Worm (Caenorhabditis elegans) whole organism, young adult: ENCODE measurements around the gene egl-10.

Source experiments
- B0336.3 ChIP-seq: fragments of 200-800 bp; sonication (Bioruptor generic); IDR thresholded peaks from 2 replicates; pipeline ENCODE4 v1.3.6; 2022; ENCODE audit warnings: missing genetic modification characterization, missing compliant biosample characterization
- F37B4.10 ChIP-seq: fragments of 200-800 bp; sonication (Bioruptor generic); IDR thresholded peaks from 2 replicates; pipeline ENCODE4 v1.3.6; 2022; ENCODE audit warnings: missing genetic modification characterization, missing compliant biosample characterization
- K12H6.12 ChIP-seq: fragments of 200-800 bp; sonication (Bioruptor generic); optimal IDR thresholded peaks from 2 replicates; lab custom pipeline; 2018; ENCODE audit warnings: mild to moderate bottlenecking, missing genetic modification characterization, missing compliant biosample characterization
- Y53G8AR.9 ChIP-seq: fragments of 200-800 bp; sonication (Bioruptor generic); conservative IDR thresholded peaks from 2 replicates; pipeline ENCODE4 v1.3.6; 2022; ENCODE audit warnings: missing genetic modification reagents, missing genetic modification characterization, missing compliant biosample characterization
- Y67H2A.10 ChIP-seq: fragments of 200-800 bp; sonication (Bioruptor generic); conservative IDR thresholded peaks from 2 replicates; pipeline ENCODE4 v1.3.6; 2022; ENCODE audit warnings: missing genetic modification reagents, missing genetic modification characterization, missing compliant biosample characterization
- aptf-2 ChIP-seq: fragments of 200-800 bp; sonication (Bioruptor generic); conservative IDR thresholded peaks from 2 replicates; pipeline ENCODE4 v1.3.6; 2022; ENCODE audit warnings: missing genetic modification reagents, missing genetic modification characterization, missing compliant biosample characterization
- atf-7 ChIP-seq: sonication (generic microtip); optimal IDR thresholded peaks from 2 replicates; lab custom pipeline; 2017; ENCODE audit warnings: mild to moderate bottlenecking, missing genetic modification characterization, missing compliant biosample characterization
- attf-5 ChIP-seq: fragments of 200-800 bp; sonication (Bioruptor generic); optimal IDR thresholded peaks from 2 replicates; lab custom pipeline; 2018; ENCODE audit warnings: mild to moderate bottlenecking, missing genetic modification characterization, missing compliant biosample characterization
- attf-6 ChIP-seq: fragments of 200-800 bp; sonication (Bioruptor generic); IDR thresholded peaks from 2 replicates; pipeline ENCODE4 v1.3.6; 2022; ENCODE audit warnings: missing genetic modification reagents, missing genetic modification characterization, missing compliant biosample characterization
- bed-1 ChIP-seq: fragments of 200-800 bp; sonication (Bioruptor generic); IDR thresholded peaks from 2 replicates; pipeline ENCODE4 v1.3.6; 2022; ENCODE audit warnings: missing genetic modification reagents, missing genetic modification characterization, missing compliant biosample characterization
- bed-2 ChIP-seq: fragments of 200-800 bp; sonication (Bioruptor generic); IDR thresholded peaks from 2 replicates; pipeline ENCODE4 v1.3.6; 2022; ENCODE audit warnings: missing genetic modification reagents, missing genetic modification characterization, missing compliant biosample characterization
- cebp-1 ChIP-seq, 2 experiments: fragments of 200-800 bp in 1 of 2; sonication (Bioruptor generic) in 1 of 2; sonication (generic microtip) in 1 of 2; IDR thresholded peaks in 1 of 2; optimal IDR thresholded peaks in 1 of 2; 2 replicates each; pipeline versions ENCODE4 v1.3.6 to Lab custom; 2017 to 2022; ENCODE audit warnings: missing compliant biosample characterization in 2 of 2, missing genetic modification characterization in 2 of 2, mild to moderate bottlenecking in 1 of 2, missing genetic modification reagents in 1 of 2, moderate library complexity in 1 of 2
- cebp-2 ChIP-seq: fragments of 200-800 bp; sonication (Bioruptor generic); IDR thresholded peaks from 2 replicates; pipeline ENCODE4 v1.3.6; 2022; ENCODE audit warnings: missing genetic modification characterization, missing compliant biosample characterization
- ceh-100 ChIP-seq: fragments of 200-800 bp; sonication (Bioruptor generic); IDR thresholded peaks from 2 replicates; pipeline ENCODE4 v1.3.6; 2022; ENCODE audit warnings: missing genetic modification reagents, missing genetic modification characterization, missing compliant biosample characterization
- dpff-1 ChIP-seq: sonication (generic microtip); optimal IDR thresholded peaks from 2 replicates; lab custom pipeline; 2017; ENCODE audit warnings: mild to moderate bottlenecking, missing genetic modification characterization, missing compliant biosample characterization
- egl-18 ChIP-seq: fragments of 200-800 bp; sonication (Bioruptor generic); IDR thresholded peaks from 2 replicates; pipeline ENCODE4 v1.3.6; 2022; ENCODE audit warnings: missing genetic modification reagents, missing genetic modification characterization, missing compliant biosample characterization
- ekl-4 ChIP-seq: fragments of 200-800 bp; sonication (Bioruptor generic); IDR thresholded peaks from 2 replicates; pipeline ENCODE4 v1.3.6; 2022; ENCODE audit warnings: missing genetic modification reagents, missing genetic modification characterization, missing compliant biosample characterization
- hlh-26 ChIP-seq: fragments of 200-800 bp; sonication (Bioruptor generic); conservative IDR thresholded peaks from 2 replicates; pipeline ENCODE4 v1.3.6; 2022; ENCODE audit warnings: missing genetic modification reagents, missing genetic modification characterization, missing compliant biosample characterization
- hmg-1.2 ChIP-seq: fragments of 200-800 bp; sonication (Bioruptor generic); IDR thresholded peaks from 2 replicates; pipeline ENCODE4 v1.3.6; 2022; ENCODE audit warnings: missing genetic modification reagents, missing genetic modification characterization, missing compliant biosample characterization
- let-526 ChIP-seq: fragments of 200-800 bp; sonication (Bioruptor generic); IDR thresholded peaks from 2 replicates; pipeline ENCODE4 v1.3.6; 2022; ENCODE audit warnings: missing genetic modification reagents, missing genetic modification characterization, missing compliant biosample characterization
- lin-35 ChIP-seq, 3 experiments: fragments of 150-350 bp in 2 of 3; sonication (generic microtip) in 1 of 3; optimal IDR thresholded peaks; 2 replicates each; lab custom pipeline; 2014 to 2018; ENCODE audit warnings: missing biosample characterization in 3 of 3, missing genetic modification characterization in 3 of 3, missing genetic modification reagents in 3 of 3
- lin-54 ChIP-seq: fragments of 200-800 bp; sonication (Bioruptor generic); optimal IDR thresholded peaks from 2 replicates; lab custom pipeline; 2018; ENCODE audit warnings: mild to moderate bottlenecking, missing genetic modification characterization, missing compliant biosample characterization
- lsl-1 ChIP-seq: fragments of 200-800 bp; sonication (Bioruptor generic); optimal IDR thresholded peaks from 2 replicates; lab custom pipeline; 2018; ENCODE audit warnings: mild to moderate bottlenecking, missing genetic modification characterization, moderate library complexity, missing compliant biosample characterization
- madf-3 ChIP-seq: fragments of 200-800 bp; sonication (Bioruptor generic); IDR thresholded peaks from 2 replicates; pipeline ENCODE4 v1.3.6; 2022; ENCODE audit warnings: missing genetic modification reagents, missing genetic modification characterization, missing compliant biosample characterization
- madf-6 ChIP-seq: fragments of 200-800 bp; sonication (Bioruptor generic); IDR thresholded peaks from 2 replicates; pipeline ENCODE4 v1.3.6; 2022; ENCODE audit warnings: missing genetic modification reagents, missing genetic modification characterization, missing compliant biosample characterization
- mcd-1 ChIP-seq: fragments of 200-800 bp; sonication (Bioruptor generic); IDR thresholded peaks from 2 replicates; pipeline ENCODE4 v1.3.6; 2022; ENCODE audit warnings: missing genetic modification reagents, missing genetic modification characterization, missing compliant biosample characterization
- mel-28 ChIP-seq: sonication (generic microtip); optimal IDR thresholded peaks from 2 replicates; lab custom pipeline; 2016; ENCODE audit warnings: borderline replicate concordance, mild to moderate bottlenecking, missing genetic modification characterization, missing compliant biosample characterization
- mxl-1 ChIP-seq: sonication (generic microtip); optimal IDR thresholded peaks from 2 replicates; lab custom pipeline; 2016; ENCODE audit warnings: missing genetic modification characterization, missing compliant biosample characterization
- nfyb-1 ChIP-seq: fragments of 200-800 bp; sonication (Bioruptor generic); IDR thresholded peaks from 2 replicates; pipeline ENCODE4 v1.3.6; 2022; ENCODE audit warnings: missing genetic modification reagents, missing genetic modification characterization, missing compliant biosample characterization
- pbrm-1 ChIP-seq: fragments of 200-800 bp; sonication (Bioruptor generic); IDR thresholded peaks from 2 replicates; pipeline ENCODE4 v1.3.6; 2022; ENCODE audit warnings: missing genetic modification reagents, missing genetic modification characterization, missing compliant biosample characterization
- snpc-3.4 ChIP-seq: sonication (generic microtip); optimal IDR thresholded peaks from 2 replicates; lab custom pipeline; 2017; ENCODE audit warnings: missing genetic modification characterization, mild to moderate bottlenecking, missing compliant biosample characterization, antibody characterized with exemption, moderate library complexity, missing genotype, missing genetic modification reagents
- somi-1 ChIP-seq: fragments of 200-800 bp; sonication (Bioruptor generic); optimal IDR thresholded peaks from 2 replicates; lab custom pipeline; 2018; ENCODE audit warnings: mild to moderate bottlenecking, missing genetic modification characterization, missing compliant biosample characterization
- unc-62 ChIP-seq: fragments of 150-350 bp; optimal IDR thresholded peaks from 2 replicates; lab custom pipeline; 2014; ENCODE audit warnings: missing biosample characterization, missing genetic modification reagents, missing genetic modification characterization
- ztf-18 ChIP-seq: sonication (generic microtip); optimal IDR thresholded peaks from 2 replicates; lab custom pipeline; 2016; ENCODE audit warnings: missing genotype, mild to moderate bottlenecking, missing genetic modification characterization, missing compliant biosample characterization
- ztf-22 ChIP-seq: fragments of 200-800 bp; sonication (Bioruptor generic); optimal IDR thresholded peaks from 2 replicates; lab custom pipeline; 2018; ENCODE audit warnings: mild to moderate bottlenecking, missing genetic modification characterization, moderate library complexity, missing compliant biosample characterization
- ztf-25 ChIP-seq: fragments of 200-800 bp; sonication (Bioruptor generic); IDR thresholded peaks from 2 replicates; pipeline ENCODE4 v1.3.6; 2022; ENCODE audit warnings: missing genetic modification reagents, missing genetic modification characterization, missing compliant biosample characterization
- ztf-3 ChIP-seq: fragments of 200-800 bp; sonication (Bioruptor generic); optimal IDR thresholded peaks from 2 replicates; lab custom pipeline; 2018; ENCODE audit warnings: mild to moderate bottlenecking, missing genetic modification characterization, missing compliant biosample characterization
- ztf-6 ChIP-seq: fragments of 200-800 bp; sonication (Bioruptor generic); IDR thresholded peaks from 2 replicates; pipeline ENCODE4 v1.3.6; 2022; ENCODE audit warnings: missing genetic modification reagents, missing genetic modification characterization, missing compliant biosample characterization

The egl-10 gene

ce11 chrV:12486934-12487333 lies 24.1 kb upstream of the egl-10 start, which contains the start of gene inx-11:
Gene inx-11 (plus strand): TSS chrV:12487234.
- TF ChIP-seq Y67H2A.10 (GFP tag; lab: Robert Waterston, UW) (no peak), unc-62 (no peak), F37B4.10 (GFP tag; lab: Robert Waterston, UW) (no peak), bed-1 (GFP tag; lab: Robert Waterston, UW) (no peak), ztf-6 (GFP tag; lab: Robert Waterston, UW) (no peak), attf-5 (GFP tag; lab: Kevin White, UChicago) (no peak), madf-3 (no peak), mel-28 (tag; lab: Kevin White, UChicago) (no peak), somi-1 (GFP tag; lab: Kevin White, UChicago) (no peak), hlh-26 (GFP tag; lab: Robert Waterston, UW) (no peak), bed-2 (GFP tag; lab: Robert Waterston, UW) (no peak), pbrm-1 (GFP tag; lab: Robert Waterston, UW) (no peak), nfyb-1 (GFP tag; lab: Robert Waterston, UW) (no peak), ekl-4 (GFP tag; lab: Robert Waterston, UW) (no peak), B0336.3 (GFP tag; lab: Robert Waterston, UW) (no peak), cebp-2 (GFP tag; lab: Robert Waterston, UW) (no peak), lin-35 (GFP tag; optimal IDR thresholded peaks at IDR 0.05; lab: Kevin White, UChicago) (no peak), lin-54 (no peak), atf-7 (tag; lab: Kevin White, UChicago) (no peak)

ce11 chrV:12484585-12484984 lies 21.8 kb upstream of the egl-10 start, which contains the start of gene srt-39:
Gene srt-39 (plus strand): TSS chrV:12484885.
- no peak for TF ChIP-seq Y53G8AR.9 (GFP tag; lab: Robert Waterston, UW)
- TF ChIP-seq cebp-1 (GFP tag; IDR thresholded peaks at IDR 0.05; lab: Robert Waterston, UW) = no peak
- peak; percentile 6 for TF ChIP-seq cebp-1 (tag; optimal IDR thresholded peaks at IDR 0.05; lab: Kevin White, UChicago)
- TF ChIP-seq, all 124 proteins: peak for 1

ce11 chrV:12478990-12479389 lies 16.2 kb upstream of the egl-10 start:
- TF ChIP-seq hmg-1.2 (GFP tag; lab: Robert Waterston, UW) (0 out of 2 replicates have a peak, but pooled peaks have one; percentile 10), egl-18 (GFP tag; lab: Robert Waterston, UW) (no peak), bed-1 (GFP tag; lab: Robert Waterston, UW) (no peak), attf-6 (GFP tag; lab: Robert Waterston, UW) (no peak)

- no peak for TF ChIP-seq mel-28 (tag; lab: Kevin White, UChicago)
- no peak for TF ChIP-seq ztf-25 (GFP tag; lab: Robert Waterston, UW)
- no peak for TF ChIP-seq snpc-3.4 (tag; lab: Kevin White, UChicago)
- no peak for TF ChIP-seq somi-1 (GFP tag; lab: Kevin White, UChicago)
- no peak for TF ChIP-seq lin-54
- no peak for TF ChIP-seq ztf-22 (GFP tag; lab: Kevin White, UChicago)
- TF ChIP-seq dpff-1 (tag; lab: Kevin White, UChicago) = no peak
- TF ChIP-seq ceh-100 (GFP tag; lab: Robert Waterston, UW) = no peak
- TF ChIP-seq mcd-1 (GFP tag; lab: Robert Waterston, UW) = no peak
- TF ChIP-seq aptf-2 (GFP tag; lab: Robert Waterston, UW) = no peak
- TF ChIP-seq mxl-1 = no peak
- no peak for TF ChIP-seq let-526 (GFP tag; lab: Robert Waterston, UW)
- no peak for TF ChIP-seq ztf-3 (GFP tag; lab: Kevin White, UChicago)
- TF ChIP-seq K12H6.12 (tag; lab: Kevin White, UChicago) = no peak
- no peak for TF ChIP-seq ztf-18
- TF ChIP-seq unc-62 = no peak
- TF ChIP-seq lsl-1 = no peak
- no peak for TF ChIP-seq madf-6 (GFP tag; lab: Robert Waterston, UW)
- TF ChIP-seq, all 124 proteins: peak for 0
Measured at ce11 chrV:12478111-12478510, 15.3 kb upstream of the egl-10 start, which contains the start of gene atn-1. Gene atn-1 (plus strand): TSS chrV:12478411.
